Fruit fly (Drosophila melanogaster): ENCODE results near the gene Rrp47.

- TF ChIP-seq CG1620 (GFP tag; optimal IDR thresholded peaks at IDR 0.05) (no peak), bab1 (GFP tag; optimal IDR thresholded peaks at IDR 0.05) (no peak)
These were observed 44.9 kb downstream of the Rrp47 start for dm6 chrX:15989631-15990030.

Measured in whole organism, adult.